Fruit fly (Drosophila melanogaster) whole organism, wandering third instar larva: Measurements from ENCODE around the gene Yp1.

Experiments used
- Abd-B ChIP-seq: fragments of >200 bp; optimal IDR thresholded peaks from 2 replicates; lab custom pipeline; 2017; ENCODE audit warnings: missing biosample characterization, missing genetic modification characterization
- CG32264 ChIP-seq: fragments of 200-800 bp; sonication (Bioruptor generic); optimal IDR thresholded peaks from 2 replicates; lab custom pipeline; 2016; ENCODE audit warnings: missing biosample characterization, missing genetic modification characterization
- CG9705 ChIP-seq: fragments of 200-800 bp; sonication (Bioruptor generic); optimal IDR thresholded peaks from 2 replicates; lab custom pipeline; 2018; ENCODE audit warnings: missing biosample characterization, mild to moderate bottlenecking, missing genetic modification characterization
- CrebA ChIP-seq: fragments of 200-800 bp; sonication (Bioruptor generic); optimal IDR thresholded peaks from 2 replicates; lab custom pipeline; 2016; ENCODE audit warnings: missing biosample characterization, mild to moderate bottlenecking, missing genetic modification characterization, borderline replicate concordance
- Dfd ChIP-seq: fragments of >200 bp; optimal IDR thresholded peaks from 2 replicates; lab custom pipeline; 2017; ENCODE audit warnings: missing biosample characterization, missing genetic modification characterization
- Dif ChIP-seq: fragments of 200-275, 200-300 bp; sonication (Bioruptor generic); optimal IDR thresholded peaks from 2 replicates; lab custom pipeline; 2018; ENCODE audit warnings: missing biosample characterization, missing genetic modification characterization; ENCODE audit not compliant: partially characterized antibody
- GATAd ChIP-seq: sonication (Bioruptor generic); optimal IDR thresholded peaks from 2 replicates; lab custom pipeline; 2016; ENCODE audit warnings: missing biosample characterization, missing genetic modification characterization
- HLH106 ChIP-seq: fragments of 200-800 bp; optimal IDR thresholded peaks from 3 replicates; lab custom pipeline; 2019; ENCODE audit warnings: missing biosample characterization, mild to moderate bottlenecking, missing genetic modification characterization, moderate library complexity
- Hnf4 ChIP-seq: fragments of 200-800 bp; sonication (Bioruptor generic); optimal IDR thresholded peaks from 2 replicates; lab custom pipeline; 2016; ENCODE audit warnings: missing biosample characterization, mild to moderate bottlenecking, missing genetic modification characterization
- Hr78 ChIP-seq: fragments of >200 bp; optimal IDR thresholded peaks from 2 replicates; lab custom pipeline; 2017; ENCODE audit warnings: missing biosample characterization, missing genetic modification characterization
- Hr83 ChIP-seq: fragments of 200-300 bp; sonication (Bioruptor generic); optimal IDR thresholded peaks from 2 replicates; lab custom pipeline; 2016; ENCODE audit warnings: missing biosample characterization, mild to moderate bottlenecking, missing genetic modification characterization, moderate library complexity; ENCODE audit not compliant: poor library complexity, severe bottlenecking
- Jra ChIP-seq: sonication (Bioruptor generic); optimal IDR thresholded peaks from 2 replicates; lab custom pipeline; 2016; ENCODE audit warnings: missing biosample characterization, missing genetic modification characterization
- Mio ChIP-seq: sonication (Bioruptor generic); optimal IDR thresholded peaks from 2 replicates; lab custom pipeline; 2016; ENCODE audit warnings: missing biosample characterization, missing genetic modification characterization
- Myc ChIP-seq: fragments of >200 bp; optimal IDR thresholded peaks from 2 replicates; lab custom pipeline; 2017
- N ChIP-seq: fragments of >200 bp; optimal IDR thresholded peaks from 2 replicates; lab custom pipeline; 2018; ENCODE audit warnings: missing biosample characterization, missing external identifiers, missing genetic modification characterization
- OdsH ChIP-seq: fragments of 200-800 bp; sonication (Bioruptor generic); optimal IDR thresholded peaks from 2 replicates; lab custom pipeline; 2016; ENCODE audit warnings: missing biosample characterization, mild to moderate bottlenecking, missing genetic modification characterization
- Rel ChIP-seq, 2 experiments: fragments of 200-800 bp; sonication (Bioruptor generic) in 1 of 2; optimal IDR thresholded peaks; 2 replicates in 1 of 2; 3 replicates in 1 of 2; lab custom pipeline; 2016 to 2019; ENCODE audit warnings: mild to moderate bottlenecking in 2 of 2, missing biosample characterization in 2 of 2, missing genetic modification characterization in 2 of 2, moderate library complexity in 1 of 2
- Sp1 ChIP-seq: fragments of 200-800 bp; sonication (Bioruptor generic); optimal IDR thresholded peaks from 3 replicates; lab custom pipeline; 2019; ENCODE audit warnings: missing biosample characterization, mild to moderate bottlenecking, missing genetic modification characterization, moderate library complexity
- Vsx2 ChIP-seq: fragments of 200-300, 225-300 bp; sonication (Bioruptor generic); optimal IDR thresholded peaks from 2 replicates; lab custom pipeline; 2018; ENCODE audit warnings: missing biosample characterization, missing genetic modification characterization; ENCODE audit not compliant: partially characterized antibody
- br ChIP-seq: fragments of 200-800 bp; sonication (Bioruptor generic); optimal IDR thresholded peaks from 2 replicates; lab custom pipeline; 2016; ENCODE audit warnings: missing biosample characterization, missing genetic modification characterization
- brk ChIP-seq: fragments of 200-800 bp; sonication (Bioruptor generic); optimal IDR thresholded peaks from 2 replicates; lab custom pipeline; 2016; ENCODE audit warnings: missing biosample characterization, mild to moderate bottlenecking, missing genetic modification characterization
- dl ChIP-seq, 2 experiments: fragments of 175-275, 200-275 bp in 1 of 2; fragments of 200-275 bp in 1 of 2; sonication (Bioruptor generic); optimal IDR thresholded peaks; lab custom pipeline; 2018; ENCODE audit warnings: mild to moderate bottlenecking in 2 of 2, missing biosample characterization in 2 of 2, missing genetic modification characterization in 2 of 2, moderate library complexity in 2 of 2; ENCODE audit not compliant: partially characterized antibody in 2 of 2, insufficient read depth in 1 of 2
- dmrt93B ChIP-seq: fragments of 200-800 bp; sonication (Bioruptor generic); optimal IDR thresholded peaks from 2 replicates; lab custom pipeline; 2018; ENCODE audit warnings: missing biosample characterization, mild to moderate bottlenecking, missing genetic modification characterization
- dsf ChIP-seq: sonication (Bioruptor generic); optimal IDR thresholded peaks from 2 replicates; lab custom pipeline; 2016; ENCODE audit warnings: missing biosample characterization, missing genetic modification characterization, borderline replicate concordance
- ey ChIP-seq: fragments of 200-800 bp; sonication (Bioruptor generic); optimal IDR thresholded peaks from 2 replicates; lab custom pipeline; 2016; ENCODE audit warnings: missing biosample characterization, missing genetic modification characterization
- foxo ChIP-seq, 2 experiments: fragments of 200-800 bp; sonication (Bioruptor generic); optimal IDR thresholded peaks; 2 replicates in 1 of 2; 3 replicates in 1 of 2; lab custom pipeline; 2016 to 2017; ENCODE audit warnings: missing biosample characterization in 2 of 2, missing genetic modification characterization in 2 of 2
- fru ChIP-seq: fragments of 200-800 bp; sonication (Bioruptor generic); optimal IDR thresholded peaks from 3 replicates; lab custom pipeline; 2016; ENCODE audit warnings: missing biosample characterization, mild to moderate bottlenecking, missing genetic modification characterization
- h ChIP-seq: fragments of 200-800 bp; sonication (Bioruptor generic); optimal IDR thresholded peaks from 3 replicates; lab custom pipeline; 2016; ENCODE audit warnings: missing biosample characterization, mild to moderate bottlenecking, missing genetic modification characterization
- jim ChIP-seq: fragments of 175-275, 200-325 bp; sonication (Bioruptor generic); optimal IDR thresholded peaks from 2 replicates; lab custom pipeline; 2016; ENCODE audit warnings: missing biosample characterization, mild to moderate bottlenecking, missing genetic modification characterization
- lola ChIP-seq: fragments of >200 bp; optimal IDR thresholded peaks from 2 replicates; lab custom pipeline; 2017; ENCODE audit warnings: missing biosample characterization, missing genetic modification characterization
- pan ChIP-seq: fragments of >200 bp; optimal IDR thresholded peaks from 2 replicates; lab custom pipeline; 2017
- rgr ChIP-seq: fragments of 200-800 bp; sonication (Bioruptor generic); optimal IDR thresholded peaks from 3 replicates; lab custom pipeline; 2016; ENCODE audit warnings: missing biosample characterization, mild to moderate bottlenecking, missing genetic modification characterization
- sage ChIP-seq: fragments of 200-800 bp; sonication (Bioruptor generic); optimal IDR thresholded peaks from 2 replicates; lab custom pipeline; 2016; ENCODE audit warnings: missing biosample characterization, mild to moderate bottlenecking, missing genetic modification characterization
- sv ChIP-seq: fragments of 200-800 bp; sonication (Bioruptor generic); optimal IDR thresholded peaks from 3 replicates; lab custom pipeline; 2016; ENCODE audit warnings: missing biosample characterization, missing genetic modification characterization
- usp ChIP-seq: fragments of >200 bp; optimal IDR thresholded peaks from 2 replicates; lab custom pipeline; 2017; ENCODE audit warnings: missing biosample characterization, missing genetic modification characterization
- woc ChIP-seq: sonication (Bioruptor generic); optimal IDR thresholded peaks from 2 replicates; lab custom pipeline; 2016; ENCODE audit warnings: missing biosample characterization, mild to moderate bottlenecking, missing genetic modification characterization

Yp1 gene

DNA sequence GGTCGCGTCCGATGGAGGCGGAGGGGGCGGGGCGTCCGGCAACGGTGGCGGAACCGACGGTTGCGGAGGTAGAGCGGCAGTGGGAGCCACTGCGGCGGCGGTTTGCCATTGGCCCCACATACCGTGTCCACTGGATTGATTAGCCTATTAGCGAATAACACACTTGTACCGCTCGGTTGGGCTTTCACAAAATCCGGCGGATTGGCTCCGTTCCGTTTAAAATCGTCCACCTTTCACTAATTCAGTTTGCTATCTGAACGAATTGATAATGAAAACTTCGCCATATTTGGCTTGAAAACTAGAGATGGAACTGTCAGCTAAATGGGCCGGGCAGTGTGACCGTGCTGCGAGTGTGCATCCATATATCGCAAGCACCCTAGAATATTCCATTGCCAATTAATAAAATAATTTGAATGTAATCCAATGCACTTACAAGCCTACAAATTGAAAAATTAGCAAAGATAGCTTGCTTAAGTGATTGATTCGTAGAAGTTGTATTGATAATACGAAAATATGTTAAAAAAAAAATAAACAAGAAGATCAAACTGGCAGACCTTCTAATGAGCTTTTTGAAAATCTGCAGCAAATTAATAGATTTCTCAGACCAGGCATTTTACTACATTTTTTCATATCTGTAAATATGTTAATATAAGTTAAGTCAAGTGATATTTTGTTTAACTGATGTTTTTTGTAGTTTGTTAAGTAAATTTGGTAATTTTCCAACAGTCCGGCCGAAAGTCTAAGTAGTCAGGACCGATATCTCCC lies 28.8 kb downstream of the Yp1 start, which contains the start of gene ZAP3:
Gene ZAP3, minus strand, starts transcription at position 308 of the 765 bp plus-strand sequence.
- no peak for TF ChIP-seq rgr (GFP tag; lab: Kevin White, UChicago)
- TF ChIP-seq sage (GFP tag; lab: Kevin White, UChicago) = no peak
- no peak for TF ChIP-seq h (GFP tag; lab: Kevin White, UChicago)
- TF ChIP-seq dl (GFP tag; optimal IDR thresholded peaks at IDR 0.05; lab: Kevin White, UChicago; ENCODE audit: insufficient read depth in 1 of 2, partially characterized antibody in 2 of 2) = no peak
- TF ChIP-seq Mio = no peak
- TF ChIP-seq Rel (GFP tag; optimal IDR thresholded peaks at IDR 0.05; lab: Kevin White, UChicago) = no peak
- no peak for TF ChIP-seq Rel (tag; optimal IDR thresholded peaks at IDR 0.05; lab: Kevin White, UChicago)
- no peak for TF ChIP-seq Sp1 (GFP tag; lab: Kevin White, UChicago)
- no peak for TF ChIP-seq Hr83 (GFP tag; lab: Kevin White, UChicago)
- no peak for TF ChIP-seq HLH106 (tag; lab: Kevin White, UChicago)
- no peak for TF ChIP-seq ey (GFP tag; lab: Kevin White, UChicago)
- TF ChIP-seq Hnf4 (GFP tag; lab: Kevin White, UChicago) = no peak
- TF ChIP-seq woc (GFP tag; lab: Kevin White, UChicago) = no peak
- no peak for TF ChIP-seq lola (GFP tag; lab: Kevin White, UChicago)
- no peak for TF ChIP-seq OdsH

DNA sequence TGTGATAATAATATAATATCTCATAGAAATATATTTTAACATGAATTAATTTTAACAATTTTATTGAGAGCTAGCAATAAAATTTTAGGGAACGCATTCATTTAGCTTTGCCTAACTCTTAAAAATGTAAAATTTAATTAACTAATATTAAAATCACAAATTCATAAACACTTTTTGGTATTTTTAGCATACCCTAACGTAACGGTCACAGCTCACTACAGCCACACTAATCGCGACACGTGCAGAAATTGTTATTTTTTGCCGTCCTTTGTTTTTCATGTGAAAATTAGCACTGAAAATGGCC lies 29.3 kb downstream of the Yp1 start, which contains the start of gene CG2972:
Gene CG2972, plus strand, starts transcription at position 205 of the 304 bp plus-strand sequence.
- no peak for TF ChIP-seq HLH106 (tag; lab: Kevin White, UChicago)
- TF ChIP-seq foxo (GFP tag; optimal IDR thresholded peaks at IDR 0.05; lab: Kevin White, UChicago) = no peak
- no peak for TF ChIP-seq CrebA (GFP tag; lab: Kevin White, UChicago)
- no peak for TF ChIP-seq dsf (GFP tag; lab: Kevin White, UChicago)
- TF ChIP-seq Mio = no peak
- TF ChIP-seq CG32264 (GFP tag; lab: Kevin White, UChicago) = no peak
- no peak for TF ChIP-seq brk (GFP tag; lab: Kevin White, UChicago)
- TF ChIP-seq Rel (GFP tag; optimal IDR thresholded peaks at IDR 0.05; lab: Kevin White, UChicago) = no peak
- TF ChIP-seq Rel (tag; optimal IDR thresholded peaks at IDR 0.05; lab: Kevin White, UChicago) = no peak
- TF ChIP-seq GATAd (GFP tag; lab: Kevin White, UChicago) = no peak
- TF ChIP-seq fru (GFP tag; lab: Kevin White, UChicago) = no peak
- TF ChIP-seq N = no peak
- no peak for TF ChIP-seq woc (GFP tag; lab: Kevin White, UChicago)
- TF ChIP-seq rgr (GFP tag; lab: Kevin White, UChicago) = no peak
- no peak for TF ChIP-seq pan (lab: Kevin White, UChicago)
- no peak for TF ChIP-seq dmrt93B
- no peak for TF ChIP-seq Abd-B (GFP tag; lab: Kevin White, UChicago)
- TF ChIP-seq lola (GFP tag; lab: Kevin White, UChicago) = no peak
- TF ChIP-seq Vsx2 (GFP tag; lab: Kevin White, UChicago) = no peak
- TF ChIP-seq ey (GFP tag; lab: Kevin White, UChicago) = no peak
- TF ChIP-seq Jra = no peak
- TF ChIP-seq, all 38 proteins: peak for 0

DNA sequence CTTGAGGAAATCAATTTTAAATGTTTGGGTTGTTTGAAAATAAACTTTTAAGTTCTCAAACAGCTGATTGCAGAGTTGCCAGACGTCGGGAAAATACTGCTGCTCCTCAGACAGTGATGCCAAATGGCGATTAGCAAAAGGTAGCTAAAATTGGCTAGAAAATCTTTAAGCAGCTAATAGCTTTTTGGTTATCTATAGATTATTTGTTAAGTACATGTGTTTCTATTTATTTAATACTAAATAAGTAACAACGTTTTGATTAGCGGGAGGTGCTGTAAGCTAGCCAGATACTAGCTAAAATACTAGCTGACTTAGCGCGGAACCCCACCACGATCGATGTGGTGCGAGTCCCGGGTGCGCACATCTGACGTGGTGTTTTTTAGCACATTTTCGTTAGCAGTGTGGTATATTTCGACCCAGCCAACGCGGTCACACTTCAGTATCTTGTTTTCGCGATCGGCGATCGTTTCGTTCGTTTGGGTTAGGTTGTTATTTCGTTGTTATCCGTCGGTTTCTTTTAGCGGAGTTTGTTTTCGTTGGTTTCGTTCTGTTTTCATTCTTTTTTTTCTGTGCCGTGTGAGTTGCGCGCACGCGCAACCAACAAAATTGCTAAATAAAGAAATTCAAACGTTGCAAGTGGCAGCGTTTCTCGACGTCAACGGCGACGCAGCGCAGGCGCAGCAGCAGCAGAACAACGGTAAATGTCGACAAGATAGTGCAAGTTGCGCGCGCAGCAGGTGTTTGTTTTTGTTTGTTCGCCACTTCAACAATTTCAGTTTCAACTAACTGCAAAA lies 32.7 kb downstream of the Yp1 start, which contains the start of the genes Naxe and RhoU:
Gene Naxe, minus strand, starts transcription at position 77 of the 794 bp plus-strand sequence.
Gene RhoU, plus strand, starts transcription at position 433 of the 794 bp plus-strand sequence.
- TF ChIP-seq GATAd (GFP tag; lab: Kevin White, UChicago) = no peak
- TF ChIP-seq lola (GFP tag; lab: Kevin White, UChicago) = no peak
- TF ChIP-seq Myc (lab: Kevin White, UChicago) = peak; percentile 95
- no peak for TF ChIP-seq Dfd
- TF ChIP-seq Mio = no peak
- TF ChIP-seq OdsH = no peak
- peak; percentile 44 for TF ChIP-seq sv (GFP tag; lab: Kevin White, UChicago)
- TF ChIP-seq Jra = no peak
- peak; percentile 48 for TF ChIP-seq HLH106 (tag; lab: Kevin White, UChicago)
- no peak for TF ChIP-seq Rel (GFP tag; optimal IDR thresholded peaks at IDR 0.05; lab: Kevin White, UChicago)
- peak; percentile 38 for TF ChIP-seq Rel (tag; optimal IDR thresholded peaks at IDR 0.05; lab: Kevin White, UChicago)
- TF ChIP-seq h (GFP tag; lab: Kevin White, UChicago) = peak; percentile 38
- TF ChIP-seq fru (GFP tag; lab: Kevin White, UChicago) = peak; percentile 51
- TF ChIP-seq foxo (GFP tag; optimal IDR thresholded peaks at IDR 0.05; lab: Kevin White, UChicago) = peak in 1 of 2 experiments; percentile 63
- no peak for TF ChIP-seq usp (GFP tag; lab: Kevin White, UChicago)
- TF ChIP-seq sage (GFP tag; lab: Kevin White, UChicago) = no peak
- TF ChIP-seq Abd-B (GFP tag; lab: Kevin White, UChicago) = no peak
- no peak for TF ChIP-seq Hnf4 (GFP tag; lab: Kevin White, UChicago)
- no peak for TF ChIP-seq dsf (GFP tag; lab: Kevin White, UChicago)
- TF ChIP-seq Sp1 (GFP tag; lab: Kevin White, UChicago) = peak; percentile 35
- TF ChIP-seq jim (GFP tag; lab: Kevin White, UChicago) = no peak
- TF ChIP-seq br (GFP tag; lab: Kevin White, UChicago) = peak; percentile 0
- TF ChIP-seq pan (lab: Kevin White, UChicago) = no peak
- peak; percentile 24 for TF ChIP-seq ey (GFP tag; lab: Kevin White, UChicago)
- TF ChIP-seq dmrt93B = no peak
- TF ChIP-seq CG9705 = peak; percentile 14
- TF ChIP-seq Hr78 (GFP tag; lab: Kevin White, UChicago) = no peak
- TF ChIP-seq CG32264 (GFP tag; lab: Kevin White, UChicago) = no peak
- no peak for TF ChIP-seq rgr (GFP tag; lab: Kevin White, UChicago)
- no peak for TF ChIP-seq dl (GFP tag; optimal IDR thresholded peaks at IDR 0.05; lab: Kevin White, UChicago; ENCODE audit: insufficient read depth in 1 of 2, partially characterized antibody in 2 of 2)
- no peak for TF ChIP-seq Vsx2 (GFP tag; lab: Kevin White, UChicago)
- peak; percentile 18 for TF ChIP-seq Dif (GFP tag; lab: Kevin White, UChicago)
- no peak for TF ChIP-seq Hr83 (GFP tag; lab: Kevin White, UChicago)
- no peak for TF ChIP-seq brk (GFP tag; lab: Kevin White, UChicago)
